Worm (Caenorhabditis elegans) whole organism, L1 larva: Measurements from ENCODE around the gene F01G10.10.

Experiments
- C16A3.4 ChIP-seq: fragments of 150-350 bp; optimal IDR thresholded peaks from 2 replicates; lab custom pipeline; 2014; ENCODE audit warnings: missing biosample characterization, missing genetic modification characterization
- F16B12.6 ChIP-seq: fragments of 150-350 bp; optimal IDR thresholded peaks from 2 replicates; lab custom pipeline; 2014; ENCODE audit warnings: missing biosample characterization, missing genetic modification characterization
- aha-1 ChIP-seq: fragments of 150-350 bp; optimal IDR thresholded peaks from 2 replicates; lab custom pipeline; 2014; ENCODE audit warnings: missing biosample characterization, missing genetic modification characterization
- blmp-1 ChIP-seq: fragments of 150-350 bp; optimal IDR thresholded peaks from 2 replicates; lab custom pipeline; 2014; ENCODE audit warnings: missing biosample characterization, missing genetic modification characterization
- ceh-63 ChIP-seq: fragments of 200-800 bp; sonication (Bioruptor generic); optimal IDR thresholded peaks from 2 replicates; lab custom pipeline; 2018; ENCODE audit warnings: mild to moderate bottlenecking, missing genetic modification characterization, missing compliant biosample characterization
- ceh-90 ChIP-seq: sonication (generic microtip); optimal IDR thresholded peaks from 2 replicates; lab custom pipeline; 2016; ENCODE audit warnings: missing genetic modification characterization, missing compliant biosample characterization
- dpl-1 ChIP-seq, 3 experiments: fragments of 150-350 bp in 2 of 3; sonication (generic microtip) in 1 of 3; optimal IDR thresholded peaks; 2 replicates each; lab custom pipeline; 2014 to 2017; ENCODE audit warnings: missing biosample characterization in 3 of 3, missing genetic modification characterization in 3 of 3, missing genetic modification reagents in 3 of 3
- dsc-1 ChIP-seq: sonication (generic microtip); optimal IDR thresholded peaks from 2 replicates; lab custom pipeline; 2016; ENCODE audit warnings: mild to moderate bottlenecking, missing genetic modification characterization, missing compliant biosample characterization
- efl-1 ChIP-seq, 4 experiments: fragments of 150-350 bp; optimal IDR thresholded peaks in 3 of 4; peaks in 1 of 4; 1 replicate in 1 of 4; 2 replicates in 3 of 4; lab custom pipeline; 2014; ENCODE audit warnings: missing biosample characterization in 2 of 4, missing genetic modification characterization in 2 of 4, missing genetic modification reagents in 2 of 4
- efl-3 ChIP-seq: fragments of 200-800 bp; sonication (Bioruptor generic); optimal IDR thresholded peaks from 2 replicates; lab custom pipeline; 2018; ENCODE audit warnings: mild to moderate bottlenecking, missing genetic modification characterization, missing compliant biosample characterization
- egl-13 ChIP-seq: sonication (generic microtip); optimal IDR thresholded peaks from 2 replicates; lab custom pipeline; 2016; ENCODE audit warnings: missing genotype, missing genetic modification reagents, missing genetic modification characterization, missing compliant biosample characterization
- elt-2 ChIP-seq: sonication (generic microtip); optimal IDR thresholded peaks from 2 replicates; lab custom pipeline; 2016; ENCODE audit warnings: missing genetic modification characterization, mild to moderate bottlenecking, inconsistent platforms, missing compliant biosample characterization, missing genetic modification reagents
- elt-3 ChIP-seq, 6 experiments: fragments of 150-350 bp in 1 of 6; sonication (generic microtip); optimal IDR thresholded peaks; 2 replicates each; lab custom pipeline; 2017 to 2018; ENCODE audit warnings: missing biosample characterization in 6 of 6, missing genetic modification characterization in 6 of 6, inconsistent platforms in 1 of 6
- lin-13 ChIP-seq: fragments of 150-350 bp; optimal IDR thresholded peaks from 2 replicates; lab custom pipeline; 2014; ENCODE audit warnings: missing biosample characterization, missing genetic modification reagents, missing genetic modification characterization
- lin-14 ChIP-seq: fragments of 200-800 bp; sonication (Bioruptor generic); optimal IDR thresholded peaks from 2 replicates; lab custom pipeline; 2018; ENCODE audit warnings: mild to moderate bottlenecking, missing genetic modification characterization, moderate library complexity, missing compliant biosample characterization
- lin-35 ChIP-seq, 2 experiments: fragments of 150-350 bp; optimal IDR thresholded peaks; 2 replicates each; lab custom pipeline; 2014; ENCODE audit warnings: missing biosample characterization in 2 of 2, missing genetic modification characterization in 2 of 2, missing genetic modification reagents in 2 of 2
- lin-39 ChIP-seq: fragments of 150-350 bp; optimal IDR thresholded peaks from 2 replicates; lab custom pipeline; 2014; ENCODE audit warnings: missing biosample characterization, missing genetic modification reagents, missing genetic modification characterization
- lir-3 ChIP-seq: sonication (generic microtip); optimal IDR thresholded peaks from 2 replicates; lab custom pipeline; 2016; ENCODE audit warnings: mild to moderate bottlenecking, missing genetic modification characterization, moderate library complexity, missing compliant biosample characterization; ENCODE audit not compliant: poor library complexity
- lsy-2 ChIP-seq, 2 experiments: fragments of 150-350 bp; optimal IDR thresholded peaks; 2 replicates each; lab custom pipeline; 2014; ENCODE audit warnings: missing biosample characterization in 2 of 2, missing genetic modification characterization in 2 of 2
- mab-9 ChIP-seq: fragments of 200-800 bp; sonication (Bioruptor generic); IDR thresholded peaks from 2 replicates; pipeline ENCODE4 v1.3.6; 2022; ENCODE audit warnings: missing genetic modification reagents, missing genetic modification characterization, missing compliant biosample characterization
- mep-1 ChIP-seq: fragments of 150-350 bp; optimal IDR thresholded peaks from 2 replicates; lab custom pipeline; 2014; ENCODE audit warnings: missing biosample characterization, missing genetic modification characterization
- nhr-19 ChIP-seq: fragments of 200-800 bp; sonication (Bioruptor generic); conservative IDR thresholded peaks from 2 replicates; pipeline ENCODE4 v1.3.6; 2022; ENCODE audit warnings: missing genetic modification characterization, missing compliant biosample characterization
- nhr-20 ChIP-seq: sonication (generic microtip); optimal IDR thresholded peaks from 2 replicates; lab custom pipeline; 2016; ENCODE audit warnings: mild to moderate bottlenecking, missing genetic modification characterization, missing compliant biosample characterization
- nhr-71 ChIP-seq: sonication (generic microtip); optimal IDR thresholded peaks from 2 replicates; lab custom pipeline; 2016; ENCODE audit warnings: mild to moderate bottlenecking, missing genetic modification characterization, moderate library complexity, missing compliant biosample characterization
- nhr-77 ChIP-seq: fragments of 150-350 bp; optimal IDR thresholded peaks from 2 replicates; lab custom pipeline; 2014; ENCODE audit warnings: missing biosample characterization, missing genetic modification characterization
- nhr-84 ChIP-seq: sonication (generic microtip); optimal IDR thresholded peaks from 2 replicates; lab custom pipeline; 2017; ENCODE audit warnings: missing biosample characterization, missing genetic modification characterization
- nhr-85 ChIP-seq: sonication (generic microtip); peaks from one replicate; lab custom pipeline; 2016; ENCODE audit warnings: missing genetic modification characterization, inconsistent platforms, missing compliant biosample characterization
- pqm-1 ChIP-seq: sonication (generic microtip); optimal IDR thresholded peaks from 3 replicates; lab custom pipeline; 2017; ENCODE audit warnings: missing biosample characterization, missing genetic modification characterization
- rnt-1 ChIP-seq: sonication (generic microtip); optimal IDR thresholded peaks from 2 replicates; lab custom pipeline; 2016; ENCODE audit warnings: mild to moderate bottlenecking, missing genetic modification characterization, moderate library complexity, missing compliant biosample characterization
- skn-1 ChIP-seq: fragments of 150-350 bp; optimal IDR thresholded peaks from 2 replicates; lab custom pipeline; 2014; ENCODE audit warnings: missing biosample characterization, missing genetic modification characterization
- snpc-4 ChIP-seq: fragments of 150-350 bp; optimal IDR thresholded peaks from 2 replicates; lab custom pipeline; 2014; ENCODE audit warnings: missing biosample characterization, missing genetic modification characterization
- snu-23 ChIP-seq: sonication (generic microtip); optimal IDR thresholded peaks from 2 replicates; lab custom pipeline; 2016; ENCODE audit warnings: missing genetic modification characterization, missing compliant biosample characterization
- swsn-7 ChIP-seq: sonication (generic microtip); optimal IDR thresholded peaks from 2 replicates; lab custom pipeline; 2016; ENCODE audit warnings: missing genetic modification characterization, missing compliant biosample characterization
- tbx-2 ChIP-seq: sonication (generic microtip); optimal IDR thresholded peaks from 2 replicates; lab custom pipeline; 2016; ENCODE audit warnings: missing genetic modification characterization, missing compliant biosample characterization
- unc-130 ChIP-seq: fragments of 150-350 bp; optimal IDR thresholded peaks from 2 replicates; lab custom pipeline; 2017; ENCODE audit warnings: missing biosample characterization, missing genetic modification characterization, inconsistent platforms
- unc-98 ChIP-seq: fragments of 200-800 bp; sonication (Bioruptor generic); IDR thresholded peaks from 2 replicates; pipeline ENCODE4 v1.3.6; 2022; ENCODE audit warnings: missing genetic modification characterization, missing compliant biosample characterization
- xbp-1 ChIP-seq: sonication (generic microtip); optimal IDR thresholded peaks from 2 replicates; lab custom pipeline; 2016; ENCODE audit warnings: missing genetic modification characterization, missing compliant biosample characterization
- zag-1 ChIP-seq: fragments of 150-350 bp; optimal IDR thresholded peaks from 2 replicates; lab custom pipeline; 2014; ENCODE audit warnings: missing biosample characterization, missing genetic modification characterization
- zip-4 ChIP-seq: fragments of 200-800 bp; sonication (Bioruptor generic); optimal IDR thresholded peaks from 2 replicates; lab custom pipeline; 2018; ENCODE audit warnings: mild to moderate bottlenecking, missing genetic modification characterization, moderate library complexity, missing compliant biosample characterization
- ztf-4 ChIP-seq: fragments of 150-350 bp; optimal IDR thresholded peaks from 2 replicates; lab custom pipeline; 2014; ENCODE audit warnings: missing biosample characterization, missing genetic modification characterization

F01G10.10 gene

DNA sequence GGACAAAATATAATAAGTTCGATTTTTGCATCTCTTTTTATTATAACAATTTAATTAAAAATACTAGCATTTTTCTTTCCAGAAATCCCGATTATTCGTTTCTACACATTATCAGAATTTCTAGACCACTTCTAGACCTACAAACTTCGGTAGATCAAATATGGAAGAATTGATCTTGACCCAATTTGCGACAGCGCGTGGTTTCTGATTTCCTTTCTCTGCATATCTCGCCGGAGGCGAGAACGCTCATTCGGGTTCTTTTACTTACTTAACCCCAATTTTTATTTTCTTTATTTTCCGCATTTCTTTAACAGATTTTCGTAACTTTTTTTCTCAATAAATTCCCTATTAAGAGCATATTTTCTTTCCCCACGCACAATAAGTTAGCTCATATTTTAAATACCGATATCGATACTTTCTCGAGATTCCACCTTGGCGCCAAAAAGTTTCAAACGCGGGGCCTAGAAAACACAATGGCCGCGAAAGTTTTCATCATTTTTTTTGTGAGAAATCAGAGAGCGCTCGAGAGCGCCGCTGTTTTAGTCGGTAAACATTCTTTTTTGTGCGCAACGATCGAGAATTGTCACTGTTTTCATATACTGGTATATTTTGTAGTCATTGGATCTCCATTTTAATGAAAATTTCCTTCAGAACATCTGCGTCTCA is 3.4 kb upstream of the F01G10.10 start:
- peak; percentile 72 for TF ChIP-seq blmp-1 (tag; lab: Kevin White, UChicago)
- no peak for TF ChIP-seq F16B12.6 (tag; lab: Kevin White, UChicago)
- TF ChIP-seq dpl-1 (GFP tag; optimal IDR thresholded peaks at IDR 0.05; lab: Kevin White, UChicago): peak; percentile 71 to 87 (median 85)
- no peak for TF ChIP-seq aha-1 (tag; lab: Kevin White, UChicago)
- TF ChIP-seq dsc-1 (tag; lab: Kevin White, UChicago): no peak
- peak; percentile 11 for TF ChIP-seq nhr-77
- TF ChIP-seq zag-1 (tag; lab: Kevin White, UChicago): no peak
- TF ChIP-seq elt-2 (tag; lab: Kevin White, UChicago): no peak
- no peak for TF ChIP-seq egl-13 (tag; lab: Kevin White, UChicago)
- peak; percentile 1 for TF ChIP-seq swsn-7 (tag; lab: Kevin White, UChicago)
- peak; percentile 49 for TF ChIP-seq tbx-2 (tag; lab: Kevin White, UChicago)
- peak; percentile 45 for TF ChIP-seq snu-23 (GFP tag; lab: Kevin White, UChicago)
- peak; percentile 44 for TF ChIP-seq nhr-71
- no peak for TF ChIP-seq pqm-1 (tag; lab: Kevin White, UChicago)
- TF ChIP-seq efl-1 (optimal IDR thresholded peaks at IDR 0.05; lab: Kevin White, UChicago): peak; percentile 83 to 92
- TF ChIP-seq efl-1 (GFP tag; optimal IDR thresholded peaks at IDR 0.05 in 1 of 2; lab: Kevin White, UChicago): peak; percentile 86 to 98
- peak; percentile 41 for TF ChIP-seq unc-130
- TF ChIP-seq nhr-20 (tag; lab: Kevin White, UChicago): peak; percentile 57
- peak; percentile 61 for TF ChIP-seq rnt-1 (tag; lab: Kevin White, UChicago)
- TF ChIP-seq ceh-90: peak; percentile 61
- peak; percentile 75 for TF ChIP-seq nhr-85 (tag; lab: Kevin White, UChicago)
- TF ChIP-seq nhr-84: no peak
- TF ChIP-seq elt-3 (tag; optimal IDR thresholded peaks at IDR 0.05; lab: Kevin White, UChicago): peak in 1 of 6 experiments; percentile 7
- TF ChIP-seq unc-98: no peak
- peak; percentile 40 for TF ChIP-seq lir-3 (tag; lab: Kevin White, UChicago)
- TF ChIP-seq nhr-19 (GFP tag; lab: Robert Waterston, UW): 0 out of 2 replicates have a peak, but pooled peaks have one; percentile 14
- no peak for TF ChIP-seq lin-39 (tag; lab: Kevin White, UChicago)
- peak; percentile 52 for TF ChIP-seq lin-14 (GFP tag; lab: Kevin White, UChicago)
- peak; percentile 8 for TF ChIP-seq xbp-1
- peak; percentile 41 for TF ChIP-seq mep-1 (tag; lab: Kevin White, UChicago)
- TF ChIP-seq skn-1 (tag; lab: Kevin White, UChicago): peak; percentile 50
- TF ChIP-seq C16A3.4 (tag; lab: Kevin White, UChicago): peak; percentile 21
- TF ChIP-seq lsy-2 (tag; optimal IDR thresholded peaks at IDR 0.05; lab: Kevin White, UChicago): peak in 1 of 2 experiments; percentile 55
- peak; percentile 4 for TF ChIP-seq lin-13 (GFP tag; lab: Kevin White, UChicago)
- peak; percentile 81 to 91 for TF ChIP-seq lin-35 (GFP tag; optimal IDR thresholded peaks at IDR 0.05; lab: Kevin White, UChicago)

DNA sequence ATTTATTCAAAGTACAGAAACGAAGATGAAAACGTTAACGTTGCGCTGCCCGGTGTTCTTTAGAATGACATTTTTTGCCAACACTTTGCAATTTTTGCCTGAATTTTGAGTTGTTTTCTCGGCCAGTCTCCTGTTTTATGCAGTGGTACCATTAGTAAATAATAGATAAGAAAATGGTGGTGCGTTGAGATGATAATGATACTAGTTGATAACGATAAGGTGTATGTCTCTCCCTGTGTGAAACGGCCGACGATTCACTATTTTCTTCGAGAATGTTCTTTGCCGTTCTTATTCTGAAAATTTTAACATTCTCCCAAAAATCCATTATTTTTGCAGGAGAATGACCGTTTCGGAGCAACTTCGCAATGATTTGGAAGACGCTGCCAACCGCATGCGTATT is 2.7 kb upstream of the F01G10.10 start, which contains the start of gene tkt-1:
tkt-1 (plus strand) TSS at position 337 of the 400 bp plus-strand sequence.
- TF ChIP-seq elt-2 (tag; lab: Kevin White, UChicago): peak; percentile 67
- no peak for TF ChIP-seq nhr-77
- peak in 5 of 6 experiments; percentile 56 to 81 (median 68) for TF ChIP-seq elt-3 (tag; optimal IDR thresholded peaks at IDR 0.05; lab: Kevin White, UChicago)
- TF ChIP-seq dpl-1 (GFP tag; optimal IDR thresholded peaks at IDR 0.05; lab: Kevin White, UChicago): peak in 1 of 3 experiments; percentile 17
- no peak for TF ChIP-seq efl-3 (GFP tag; lab: Kevin White, UChicago)
- TF ChIP-seq ztf-4: no peak
- no peak for TF ChIP-seq snpc-4 (tag; lab: Kevin White, UChicago)
- TF ChIP-seq lin-35 (GFP tag; optimal IDR thresholded peaks at IDR 0.05; lab: Kevin White, UChicago): peak in 1 of 2 experiments; percentile 28
- TF ChIP-seq mep-1 (tag; lab: Kevin White, UChicago): no peak
- no peak for TF ChIP-seq zip-4 (GFP tag; lab: Kevin White, UChicago)
- TF ChIP-seq pqm-1 (tag; lab: Kevin White, UChicago): peak; percentile 48
- TF ChIP-seq snu-23 (GFP tag; lab: Kevin White, UChicago): peak; percentile 10
- peak; percentile 4 for TF ChIP-seq nhr-71
- peak; percentile 15 for TF ChIP-seq unc-130
- TF ChIP-seq mab-9: no peak
- TF ChIP-seq ceh-63: no peak
